In genomic region chrII:4945695-4946094, ce11 we compare ENCODE assay signal across 2 worm cellular contexts.
TF ChIP-seq lines count a peak whose summit lies in the region.

gldi-11 (minus strand) TSS chrII:4945789.
ZK546.2 (plus strand) TSS chrII:4946027.

TF ChIP-seq in whole organism, L1 larva, 84 proteins besides CTCF, POLR2A, EP300 and RAD21 (continued from another document):
- TF ChIP-seq C04F5.9 (tag; optimal IDR thresholded peaks at IDR 0.05; lab: Kevin White, UChicago) (no peak), unc-86 (tag; optimal IDR thresholded peaks at IDR 0.05; lab: Kevin White, UChicago) (no peak), rnt-1 (tag; optimal IDR thresholded peaks at IDR 0.05; lab: Kevin White, UChicago) (no peak), F16B12.6 (tag; optimal IDR thresholded peaks at IDR 0.05; lab: Kevin White, UChicago) (peak; percentile 11)

TF ChIP-seq in whole organism, L3 larva, 47 proteins besides CTCF, POLR2A, EP300 and RAD21 (continued from another document):
- no peak for TF ChIP-seq nhr-67 (tag; optimal IDR thresholded peaks at IDR 0.05; lab: Kevin White, UChicago)
